Fruit fly (Drosophila melanogaster) whole organism, wandering third instar larva: Measurements from ENCODE around the gene CG14855.

Source experiments
- Dif ChIP-seq: fragments of 200-275, 200-300 bp; sonication (Bioruptor generic); optimal IDR thresholded peaks from 2 replicates; lab custom pipeline; 2018; ENCODE audit warnings: missing biosample characterization, missing genetic modification characterization; ENCODE audit not compliant: partially characterized antibody
- Hr83 ChIP-seq: fragments of 200-300 bp; sonication (Bioruptor generic); optimal IDR thresholded peaks from 2 replicates; lab custom pipeline; 2016; ENCODE audit warnings: missing biosample characterization, mild to moderate bottlenecking, missing genetic modification characterization, moderate library complexity; ENCODE audit not compliant: poor library complexity, severe bottlenecking
- Myc ChIP-seq: fragments of >200 bp; optimal IDR thresholded peaks from 2 replicates; lab custom pipeline; 2017
- OdsH ChIP-seq: fragments of 200-800 bp; sonication (Bioruptor generic); optimal IDR thresholded peaks from 2 replicates; lab custom pipeline; 2016; ENCODE audit warnings: missing biosample characterization, mild to moderate bottlenecking, missing genetic modification characterization
- fru ChIP-seq: fragments of 200-800 bp; sonication (Bioruptor generic); optimal IDR thresholded peaks from 3 replicates; lab custom pipeline; 2016; ENCODE audit warnings: missing biosample characterization, mild to moderate bottlenecking, missing genetic modification characterization
- lola ChIP-seq: fragments of >200 bp; optimal IDR thresholded peaks from 2 replicates; lab custom pipeline; 2017; ENCODE audit warnings: missing biosample characterization, missing genetic modification characterization
- pan ChIP-seq: fragments of >200 bp; optimal IDR thresholded peaks from 2 replicates; lab custom pipeline; 2017
- psq ChIP-seq: fragments of 200-800 bp; sonication (Bioruptor generic); optimal IDR thresholded peaks from 3 replicates; lab custom pipeline; 2017; ENCODE audit warnings: missing biosample characterization, mild to moderate bottlenecking, missing genetic modification characterization, moderate library complexity
- tai ChIP-seq: sonication (Bioruptor generic); optimal IDR thresholded peaks from 2 replicates; lab custom pipeline; 2016; ENCODE audit warnings: missing biosample characterization, missing genetic modification characterization
- usp ChIP-seq: fragments of >200 bp; optimal IDR thresholded peaks from 2 replicates; lab custom pipeline; 2017; ENCODE audit warnings: missing biosample characterization, missing genetic modification characterization
- woc ChIP-seq: sonication (Bioruptor generic); optimal IDR thresholded peaks from 2 replicates; lab custom pipeline; 2016; ENCODE audit warnings: missing biosample characterization, mild to moderate bottlenecking, missing genetic modification characterization

- no peak for TF ChIP-seq psq (GFP tag; lab: Kevin White, UChicago)
- no peak for TF ChIP-seq woc
- TF ChIP-seq OdsH (GFP tag; lab: Kevin White, UChicago), result no peak
- no peak for TF ChIP-seq usp
- peak; percentile 1 for TF ChIP-seq Dif (GFP tag; lab: Kevin White, UChicago)
- TF ChIP-seq Myc (lab: Kevin White, UChicago), result peak; percentile 85
- no peak for TF ChIP-seq pan (lab: Kevin White, UChicago)
- no peak for TF ChIP-seq lola (GFP tag; lab: Kevin White, UChicago)
- no peak for TF ChIP-seq Hr83 (GFP tag; lab: Kevin White, UChicago)
- no peak for TF ChIP-seq fru (GFP tag; lab: Kevin White, UChicago)
- no peak for TF ChIP-seq tai
These were observed 26.8 kb downstream of the CG14855 start for dm6 chr3R:14822954-14823353.
